Worm (Caenorhabditis elegans) whole organism, dauer: ENCODE results near the gene F53G2.1.
"Not testable (repeated sequence)": the region's sequence is repeated elsewhere in the genome, so short reads cannot be mapped to it uniquely, and the experiment has no call there.

Experiments
- unc-62 ChIP-seq: sonication (generic microtip); optimal IDR thresholded peaks from 2 replicates; lab custom pipeline; 2017; ENCODE audit warnings: missing biosample characterization, missing genetic modification reagents, missing genetic modification characterization

The F53G2.1 gene

DNA sequence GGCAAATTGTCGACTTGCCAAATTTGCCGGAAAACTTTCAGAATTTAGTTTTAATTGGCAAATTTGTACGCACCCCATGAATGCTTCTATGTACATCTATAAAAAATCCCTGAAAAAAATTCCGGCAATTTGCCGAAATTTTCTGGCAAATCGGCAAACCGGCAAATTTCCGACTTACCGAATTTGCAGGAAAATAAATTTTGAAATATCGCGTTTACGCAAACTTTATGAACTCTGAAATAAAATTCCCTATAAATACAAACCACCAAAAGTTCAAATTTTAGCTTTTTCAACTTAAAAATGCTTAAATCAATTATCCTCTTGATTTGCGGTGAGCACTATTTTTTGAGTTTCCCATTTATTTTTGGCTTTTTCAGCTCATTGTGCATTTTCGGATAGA lies 8.4 kb upstream of the F53G2.1 start, which contains the start of gene F53G2.3:
F53G2.3 (plus strand) TSS at position 301 of the 400 bp plus-strand sequence.
- TF ChIP-seq unc-62 (GFP tag; lab: Kevin White, UChicago): no peak

- TF ChIP-seq unc-62 (GFP tag; lab: Kevin White, UChicago): no peak
Measured at ce11 chrII:2481621-2482020, 6.9 kb upstream of the F53G2.1 start, which contains the start of gene F53G2.2. F53G2.2 (plus strand) TSS chrII:2481921.

ce11 chrII:2483507-2483906 lies 5.0 kb upstream of the F53G2.1 start, which contains the start of gene F53G2.13:
F53G2.13 (plus strand) TSS chrII:2483807.
- TF ChIP-seq unc-62 (GFP tag; lab: Kevin White, UChicago): no peak

ce11 chrII:2503703-2504430 lies 15.4 kb downstream of the F53G2.1 start:
- no peak for TF ChIP-seq unc-62 (GFP tag; lab: Kevin White, UChicago)

- no peak for TF ChIP-seq unc-62 (GFP tag; lab: Kevin White, UChicago)
Measured at ce11 chrII:2504431-2504928, 16.0 kb downstream of the F53G2.1 start, which contains the start of gene gbas-1. gbas-1 (plus strand) TSS chrII:2504878.

DNA sequence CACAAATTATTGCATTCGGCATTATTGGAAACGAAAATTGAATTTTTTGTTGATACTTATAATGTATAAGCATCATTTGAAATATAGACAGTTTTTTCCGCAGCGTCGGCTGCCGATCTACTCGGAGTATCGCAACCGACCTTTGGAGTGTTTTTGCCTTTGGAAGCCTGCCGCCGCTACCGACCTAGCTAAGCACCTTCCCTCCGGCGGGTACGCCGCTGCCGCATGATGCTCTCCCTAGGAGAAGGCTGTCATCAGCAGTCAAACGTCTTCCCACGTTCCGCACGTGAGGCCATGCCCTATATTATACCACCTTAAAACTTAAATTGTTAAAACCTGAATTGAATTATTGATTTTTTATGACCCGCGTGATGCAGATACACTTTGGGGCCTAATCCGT lies 30.0 kb downstream of the F53G2.1 start:
- TF ChIP-seq unc-62 (GFP tag; lab: Kevin White, UChicago): no peak

DNA sequence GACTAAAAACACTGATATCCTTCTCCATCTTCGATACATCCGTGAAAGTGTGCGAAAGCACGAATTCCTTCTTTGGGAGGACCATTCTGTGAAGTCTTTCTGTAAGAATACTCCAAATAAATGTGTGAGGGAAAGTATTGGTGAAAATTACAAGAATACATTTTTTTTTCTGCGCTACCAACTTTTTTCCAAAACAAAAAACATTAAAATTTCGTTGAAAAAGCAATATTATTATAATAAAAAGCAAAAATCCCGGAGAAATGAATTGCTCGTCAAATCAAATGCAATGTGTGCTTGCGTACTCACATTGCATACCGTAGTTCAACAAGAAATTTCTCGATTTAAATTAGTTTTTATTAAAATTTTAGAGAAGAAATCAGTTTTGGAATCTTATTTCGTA lies 33.5 kb downstream of the F53G2.1 start, which contains the start of gene bath-13:
bath-13 (minus strand) TSS at position 101 of the 400 bp plus-strand sequence.
- TF ChIP-seq unc-62 (GFP tag; lab: Kevin White, UChicago): no peak

- no peak for TF ChIP-seq unc-62 (GFP tag; lab: Kevin White, UChicago)
Measured at ce11 chrII:2525652-2526051, 37.2 kb downstream of the F53G2.1 start.

- no peak for TF ChIP-seq unc-62 (GFP tag; lab: Kevin White, UChicago)
Measured at ce11 chrII:2526887-2527286, 38.4 kb downstream of the F53G2.1 start.

- no peak for TF ChIP-seq unc-62 (GFP tag; lab: Kevin White, UChicago)
Measured at ce11 chrII:2530496-2530895, 42.0 kb downstream of the F53G2.1 start, which contains the start of gene K02F6.6. K02F6.6 (plus strand) TSS chrII:2530796.

ce11 chrII:2534459-2534858 lies 46.0 kb downstream of the F53G2.1 start, which contains the start of gene K02F6.5:
K02F6.5 (plus strand) TSS chrII:2534759.
- not testable (repeated sequence) for TF ChIP-seq unc-62 (GFP tag; lab: Kevin White, UChicago)

DNA sequence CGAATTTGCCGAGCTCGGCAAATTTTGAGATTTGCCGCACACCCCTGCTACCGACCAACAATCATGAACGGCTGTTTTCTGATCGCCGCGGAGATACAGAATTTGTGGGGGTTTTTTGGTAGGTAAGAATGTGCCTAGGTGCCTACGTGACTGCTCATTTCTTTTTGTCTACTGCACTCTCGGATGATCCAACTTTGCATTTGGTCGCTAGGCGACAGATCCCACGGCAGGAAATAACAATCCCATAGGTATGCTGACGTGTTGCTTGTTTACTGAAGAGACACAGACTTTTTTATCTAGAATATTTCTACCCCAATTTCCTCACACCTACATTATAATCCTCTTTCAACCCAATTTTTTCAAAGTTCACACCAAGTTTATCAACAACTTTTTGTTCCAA lies 46.5 kb downstream of the F53G2.1 start, which contains the start of gene K02F6.8:
K02F6.8 (minus strand) TSS at position 101 of the 400 bp plus-strand sequence.
- not testable (repeated sequence) for TF ChIP-seq unc-62 (GFP tag; lab: Kevin White, UChicago)

- no peak for TF ChIP-seq unc-62 (GFP tag; lab: Kevin White, UChicago)
Measured at ce11 chrII:2537754-2538153, 49.3 kb downstream of the F53G2.1 start, which contains the start of gene K02F6.7. K02F6.7 (minus strand) TSS chrII:2537854.

DNA sequence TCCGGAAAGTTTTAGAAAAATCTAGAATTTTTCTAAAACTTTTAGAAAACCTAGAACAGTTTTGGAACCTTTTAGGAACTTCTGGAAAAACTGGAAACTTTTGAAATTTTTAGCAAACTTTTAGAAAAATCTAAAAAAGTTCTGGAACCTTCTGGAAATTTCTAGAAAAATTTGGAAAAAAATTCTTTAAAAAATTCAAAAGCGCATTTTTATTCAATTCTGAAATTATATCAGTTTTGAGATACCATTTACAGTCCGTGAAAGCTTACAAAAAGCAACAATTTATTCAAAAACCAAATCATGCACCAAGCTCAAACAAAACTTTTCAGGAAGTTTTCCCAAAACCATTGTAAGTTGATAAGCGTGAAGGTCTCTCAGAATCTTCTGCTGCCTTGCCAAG lies 49.7 kb downstream of the F53G2.1 start, which contains the start of gene K02F6.4:
K02F6.4 (plus strand) TSS at position 301 of the 400 bp plus-strand sequence.
- TF ChIP-seq unc-62 (GFP tag; lab: Kevin White, UChicago): no peak

DNA sequence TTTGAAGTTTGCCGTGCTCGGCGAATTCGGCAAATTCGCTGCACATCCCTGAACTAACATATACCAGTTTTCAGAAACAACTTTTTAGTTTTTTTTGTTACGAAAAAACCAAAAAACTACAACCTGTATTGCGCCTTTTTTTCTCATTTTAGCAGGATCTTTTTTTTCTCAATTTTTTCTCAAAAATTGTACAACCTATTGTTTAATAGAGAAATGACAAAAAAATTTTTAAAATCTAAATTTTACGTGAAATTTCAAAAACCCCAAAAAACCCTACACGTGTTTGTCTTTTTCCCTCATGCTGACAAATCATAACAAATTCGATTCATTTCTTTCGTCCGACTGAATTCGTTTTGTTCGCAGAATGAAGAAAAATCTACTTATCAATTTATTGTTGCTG lies 57.4 kb downstream of the F53G2.1 start, which contains the start of gene K02F6.3:
K02F6.3 (plus strand) TSS at position 301 of the 400 bp plus-strand sequence.
- TF ChIP-seq unc-62 (GFP tag; lab: Kevin White, UChicago): no peak
